Fruit fly (Drosophila melanogaster) S2 (cell line): ENCODE data around the gene sty.

Experiments
- CG8478 ChIP-seq: fragments of >200 bp; optimal IDR thresholded peaks from 2 replicates; lab custom pipeline; 2018
- CTCF ChIP-seq, 2 experiments: fragments of >200 bp; optimal IDR thresholded peaks; 2 replicates each; lab custom pipeline; 2018

sty gene

DNA sequence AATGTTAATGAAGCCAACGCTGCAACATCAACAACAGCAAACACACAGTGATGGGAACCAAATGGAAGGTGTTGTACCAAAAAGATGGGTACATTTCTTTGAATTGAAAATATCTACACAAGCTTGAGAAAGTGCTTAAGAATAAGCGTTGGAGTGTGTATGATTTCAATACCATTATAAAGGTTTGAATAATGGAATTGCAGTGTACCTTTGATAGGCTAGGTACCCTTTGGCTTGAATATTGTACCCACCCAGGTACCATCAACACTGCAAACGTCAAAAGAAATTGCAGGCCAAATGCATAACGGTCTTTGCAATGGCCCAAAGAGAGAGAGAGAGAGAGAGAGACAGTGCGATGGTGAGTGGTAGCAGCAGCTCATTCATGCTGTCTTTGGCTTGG lies 27.9 kb upstream of the sty start:
- TF ChIP-seq CTCF (optimal IDR thresholded peaks at IDR 0.05; lab: Kevin White, UChicago) (no peak), CG8478 (lab: Kevin White, UChicago) (no peak)

dm6 chr3L:3451774-3452173 lies 27.0 kb upstream of the sty start:
- TF ChIP-seq CTCF (optimal IDR thresholded peaks at IDR 0.05; lab: Kevin White, UChicago) (no peak), CG8478 (lab: Kevin White, UChicago) (no peak)

dm6 chr3L:3450410-3450809 lies 25.7 kb upstream of the sty start:
- TF ChIP-seq CG8478 (lab: Kevin White, UChicago): no peak
- TF ChIP-seq CTCF (optimal IDR thresholded peaks at IDR 0.05; lab: Kevin White, UChicago): no peak

- TF ChIP-seq CTCF (optimal IDR thresholded peaks at IDR 0.05; lab: Kevin White, UChicago) (no peak), CG8478 (lab: Kevin White, UChicago) (no peak)
Measured at dm6 chr3L:3449680-3450079, 24.9 kb upstream of the sty start.

- TF ChIP-seq CG8478 (lab: Kevin White, UChicago) (no peak), CTCF (optimal IDR thresholded peaks at IDR 0.05; lab: Kevin White, UChicago) (no peak)
Measured at dm6 chr3L:3447948-3448526, 23.3 kb upstream of the sty start.

DNA sequence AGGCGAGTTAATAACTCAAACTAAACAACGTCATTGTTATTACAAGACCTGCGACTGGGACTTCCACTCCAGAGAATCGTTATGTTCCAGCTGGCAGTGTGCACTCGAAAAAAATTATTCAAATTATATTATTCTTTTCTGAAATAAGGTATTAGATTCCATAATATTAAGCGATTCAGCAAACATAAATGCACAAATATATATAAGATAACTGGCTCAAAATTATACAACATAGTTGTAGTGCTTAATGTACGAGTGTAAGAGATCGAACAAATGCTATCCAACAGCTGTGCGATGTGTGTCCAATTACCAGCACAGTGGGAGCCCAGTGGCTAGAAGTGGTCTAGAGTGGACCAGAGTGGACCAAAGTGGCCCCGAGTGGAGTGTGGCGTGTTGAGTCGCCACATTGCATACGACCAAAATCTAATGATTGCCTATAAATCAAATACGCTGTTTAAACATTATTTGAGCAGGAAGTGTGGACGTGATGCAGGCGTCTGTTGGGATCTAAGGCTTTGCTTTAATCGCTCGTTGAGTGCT lies 19.6 kb upstream of the sty start:
- TF ChIP-seq CG8478 (lab: Kevin White, UChicago) (no peak), CTCF (optimal IDR thresholded peaks at IDR 0.05; lab: Kevin White, UChicago) (no peak)

DNA sequence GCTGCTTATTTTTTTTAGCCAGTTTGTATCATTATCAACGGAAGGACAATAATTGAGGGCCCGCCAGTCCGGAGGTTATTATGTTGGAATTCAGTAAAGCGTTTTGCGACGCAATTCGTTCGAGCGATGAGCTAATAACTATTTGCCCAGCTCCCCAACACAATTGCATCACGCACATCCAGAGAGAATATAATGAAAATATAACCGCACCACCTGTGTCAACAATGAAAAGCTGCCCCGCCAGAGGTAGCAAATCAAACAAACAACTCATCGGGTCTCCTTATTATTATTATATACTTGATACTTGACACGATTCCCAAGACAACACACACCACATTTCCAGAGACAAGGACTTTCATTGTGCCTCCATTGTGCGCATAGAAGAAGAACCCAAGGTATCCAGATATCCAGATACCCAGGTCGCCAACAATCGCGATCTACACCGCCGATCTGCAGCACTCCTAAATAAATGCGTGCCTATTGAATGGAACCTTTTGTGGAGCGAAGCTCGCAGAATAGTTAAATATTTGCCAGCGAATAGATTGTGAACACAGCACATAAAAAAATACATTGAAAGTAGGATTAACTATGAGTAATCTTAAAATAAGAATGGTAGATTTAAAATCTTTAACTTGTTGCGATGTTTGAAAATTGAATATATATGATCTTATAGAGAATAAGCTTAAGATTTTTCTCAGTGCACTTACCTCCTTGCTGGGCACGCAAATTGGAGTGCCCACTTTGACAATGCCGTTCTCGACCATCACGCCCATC lies 18.2 kb upstream of the sty start:
- TF ChIP-seq CTCF (optimal IDR thresholded peaks at IDR 0.05; lab: Kevin White, UChicago) (no peak), CG8478 (lab: Kevin White, UChicago) (no peak)

dm6 chr3L:3441763-3442673 lies 17.3 kb upstream of the sty start:
- TF ChIP-seq CG8478 (lab: Kevin White, UChicago): no peak
- no peak for TF ChIP-seq CTCF (optimal IDR thresholded peaks at IDR 0.05; lab: Kevin White, UChicago)

DNA sequence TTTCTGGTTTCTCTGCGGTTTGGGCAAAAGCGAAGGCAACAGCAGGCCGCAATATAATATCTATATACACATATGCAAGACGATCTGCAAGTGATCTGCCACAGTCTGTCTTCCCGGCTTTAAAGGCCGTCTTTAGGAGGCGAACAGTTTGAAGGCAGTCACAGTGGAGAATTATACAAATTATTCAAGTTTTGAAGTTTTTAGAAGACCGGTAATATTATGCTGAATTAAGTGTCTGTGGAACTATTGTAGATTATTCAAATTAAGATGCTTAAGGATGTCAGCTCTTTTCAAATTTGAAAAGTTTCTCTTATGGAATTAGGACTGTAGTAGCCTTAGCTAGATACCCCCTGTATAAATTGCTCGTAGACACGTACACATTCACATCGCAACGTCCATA lies 15.4 kb upstream of the sty start:
- TF ChIP-seq CG8478 (lab: Kevin White, UChicago) (no peak), CTCF (optimal IDR thresholded peaks at IDR 0.05; lab: Kevin White, UChicago) (no peak)

- TF ChIP-seq CG8478 (lab: Kevin White, UChicago): no peak
- no peak for TF ChIP-seq CTCF (optimal IDR thresholded peaks at IDR 0.05; lab: Kevin White, UChicago)
Measured at dm6 chr3L:3439598-3439997, 14.9 kb upstream of the sty start.

dm6 chr3L:3438473-3438872 lies 13.7 kb upstream of the sty start:
- TF ChIP-seq CG8478 (lab: Kevin White, UChicago) (no peak), CTCF (optimal IDR thresholded peaks at IDR 0.05; lab: Kevin White, UChicago) (no peak)

dm6 chr3L:3437664-3438368 lies 13.1 kb upstream of the sty start:
- TF ChIP-seq CTCF (optimal IDR thresholded peaks at IDR 0.05; lab: Kevin White, UChicago) (no peak), CG8478 (lab: Kevin White, UChicago) (no peak)

dm6 chr3L:3436838-3437663 lies 12.3 kb upstream of the sty start:
- no peak for TF ChIP-seq CTCF (optimal IDR thresholded peaks at IDR 0.05; lab: Kevin White, UChicago)
- no peak for TF ChIP-seq CG8478 (lab: Kevin White, UChicago)
